Fruit fly (Drosophila melanogaster) whole organism: Measurements from ENCODE around the gene Rbm13.

ENCODE experiments used
- CG8478 ChIP-seq: fragments of >200 bp; optimal IDR thresholded peaks from 2 replicates; lab custom pipeline; 2018; ENCODE audit warnings: inconsistent platforms
- pan ChIP-seq: fragments of >200 bp; optimal IDR thresholded peaks from 2 replicates; lab custom pipeline; 2017
- psq ChIP-seq: fragments of >200 bp; optimal IDR thresholded peaks from 2 replicates; lab custom pipeline; 2017
- usp ChIP-seq: fragments of >200 bp; optimal IDR thresholded peaks from 2 replicates; lab custom pipeline; 2017; ENCODE audit warnings: missing biosample characterization, missing genetic modification characterization, mixed read lengths

- no peak for TF ChIP-seq usp (GFP tag; lab: Kevin White, UChicago)
- no peak for TF ChIP-seq pan
- no peak for TF ChIP-seq psq (lab: Kevin White, UChicago)
- TF ChIP-seq CG8478 (lab: Kevin White, UChicago), result no peak
Measured at dm6 chrX:8907547-8907813, 6.0 kb downstream of the Rbm13 start.
